Fruit fly (Drosophila melanogaster) whole organism, embryonic: ENCODE results near the gene LPCAT.

ENCODE experiments used
- Asciz ChIP-seq: fragments of 200-800 bp; sonication (Bioruptor generic); optimal IDR thresholded peaks from 2 replicates; lab custom pipeline; 2017; ENCODE audit warnings: missing biosample characterization, mild to moderate bottlenecking, missing genetic modification characterization, missing genetic modification reagents
- BEAF-32 ChIP-seq: fragments of 200-800 bp; sonication (Bioruptor generic); optimal IDR thresholded peaks from 3 replicates; lab custom pipeline; 2017; ENCODE audit warnings: missing biosample characterization, missing genetic modification characterization, mild to moderate bottlenecking, moderate library complexity, missing genetic modification reagents
- CG10462 ChIP-seq: fragments of 200-800 bp; sonication (Bioruptor generic); optimal IDR thresholded peaks from 2 replicates; lab custom pipeline; 2016; ENCODE audit warnings: missing biosample characterization, missing genetic modification characterization
- CG11093 ChIP-seq: fragments of 200-800 bp; sonication (Bioruptor generic); IDR thresholded peaks from 3 replicates; pipeline ENCODE4 v1.3.6; 2022; ENCODE audit warnings: missing biosample characterization, missing genetic modification characterization
- CG11398 ChIP-seq: fragments of 200-800 bp; sonication (Bioruptor generic); optimal IDR thresholded peaks from 2 replicates; lab custom pipeline; 2016; ENCODE audit warnings: missing biosample characterization, missing genetic modification characterization
- CG11504 ChIP-seq: fragments of 200-800 bp; sonication (Bioruptor generic); optimal IDR thresholded peaks from 3 replicates; lab custom pipeline; 2019; ENCODE audit warnings: missing biosample characterization, mild to moderate bottlenecking, missing genetic modification characterization, moderate library complexity
- CG11695 ChIP-seq: fragments of 200-800 bp; sonication (Bioruptor generic); IDR thresholded peaks from 3 replicates; pipeline ENCODE4 v1.3.6; 2022; ENCODE audit warnings: missing biosample characterization, missing genetic modification characterization
- CG12299 ChIP-seq: fragments of 200-800 bp; sonication (Bioruptor generic); optimal IDR thresholded peaks from 2 replicates; lab custom pipeline; 2018; ENCODE audit warnings: missing biosample characterization, mild to moderate bottlenecking, missing genetic modification characterization
- CG13287 ChIP-seq: fragments of 200-800 bp; sonication (Bioruptor generic); IDR thresholded peaks from 2 replicates; pipeline ENCODE4 v1.3.6; 2022; ENCODE audit warnings: missing biosample characterization, missing genetic modification characterization; ENCODE audit not compliant: partially characterized antibody
- CG14965 ChIP-seq: fragments of 200-800 bp; sonication (Bioruptor generic); optimal IDR thresholded peaks from 2 replicates; lab custom pipeline; 2016; ENCODE audit warnings: missing biosample characterization, missing genetic modification characterization, borderline replicate concordance
- CG16779 ChIP-seq: fragments of 200-800 bp; sonication (Bioruptor generic); IDR thresholded peaks from 2 replicates; pipeline ENCODE4 v1.3.6; 2022; ENCODE audit warnings: missing biosample characterization, missing genetic modification characterization
- CG16863 ChIP-seq: fragments of 200-800 bp; sonication (Bioruptor generic); optimal IDR thresholded peaks from 3 replicates; lab custom pipeline; 2016; ENCODE audit warnings: missing biosample characterization, missing genetic modification characterization
- CG17359 ChIP-seq: fragments of 200-800 bp; sonication (Bioruptor generic); optimal IDR thresholded peaks from 3 replicates; lab custom pipeline; 2018; ENCODE audit warnings: missing biosample characterization, mild to moderate bottlenecking, missing genetic modification characterization, moderate library complexity
- CG17612 ChIP-seq: fragments of 200-800 bp; sonication (Bioruptor generic); IDR thresholded peaks from 2 replicates; pipeline ENCODE4 v1.3.6; 2022; ENCODE audit warnings: missing biosample characterization, missing genetic modification characterization
- CG17802 ChIP-seq: fragments of 200-800 bp; sonication (Bioruptor generic); optimal IDR thresholded peaks from 2 replicates; lab custom pipeline; 2018; ENCODE audit warnings: missing biosample characterization, mild to moderate bottlenecking, missing genetic modification characterization, moderate library complexity
- CG1832 ChIP-seq: fragments of 200-800 bp; sonication (Bioruptor generic); optimal IDR thresholded peaks from 2 replicates; lab custom pipeline; 2017; ENCODE audit warnings: missing biosample characterization, mild to moderate bottlenecking, missing genetic modification characterization, inconsistent platforms
- CG2889 ChIP-seq: fragments of 200-800 bp; sonication (Bioruptor generic); IDR thresholded peaks from 3 replicates; pipeline ENCODE4 v1.3.6; 2022; ENCODE audit warnings: missing biosample characterization, missing genetic modification characterization
- CG30020 ChIP-seq: fragments of 200-800 bp; optimal IDR thresholded peaks from 2 replicates; lab custom pipeline; 2019; ENCODE audit warnings: missing biosample characterization, mild to moderate bottlenecking, missing genetic modification characterization, moderate library complexity
- CG6765 ChIP-seq: fragments of 200-800 bp; sonication (Bioruptor generic); optimal IDR thresholded peaks from 3 replicates; lab custom pipeline; 2017; ENCODE audit warnings: missing biosample characterization, mild to moderate bottlenecking, missing genetic modification characterization
- CG7357 ChIP-seq: fragments of 200-800 bp; sonication (Bioruptor generic); IDR thresholded peaks from 3 replicates; pipeline ENCODE4 v1.3.6; 2022; ENCODE audit warnings: missing biosample characterization, missing genetic modification characterization
- CG8359 ChIP-seq: fragments of 200-800 bp; sonication (Bioruptor generic); optimal IDR thresholded peaks from 2 replicates; lab custom pipeline; 2017; ENCODE audit warnings: missing biosample characterization, mild to moderate bottlenecking, missing genetic modification characterization, borderline replicate concordance
- Chrac-16 ChIP-seq: fragments of 200-800 bp; sonication (Bioruptor generic); optimal IDR thresholded peaks from 3 replicates; lab custom pipeline; 2016; ENCODE audit warnings: missing biosample characterization, missing genetic modification characterization
- Drgx ChIP-seq: fragments of 200-800 bp; sonication (Bioruptor generic); IDR thresholded peaks from 2 replicates; pipeline ENCODE4 v1.3.6; 2022; ENCODE audit warnings: missing biosample characterization, missing genetic modification characterization
- ERR ChIP-seq: fragments of 200-800 bp; sonication (Bioruptor generic); optimal IDR thresholded peaks from 2 replicates; lab custom pipeline; 2016; ENCODE audit warnings: missing biosample characterization, missing genetic modification characterization
- Hmx ChIP-seq: fragments of 200-800 bp; sonication (Bioruptor generic); optimal IDR thresholded peaks from 2 replicates; lab custom pipeline; 2016; ENCODE audit warnings: missing biosample characterization, missing genetic modification characterization
- Lpt ChIP-seq: fragments of >200 bp; optimal IDR thresholded peaks from 2 replicates; lab custom pipeline; 2018; ENCODE audit warnings: missing biosample characterization, missing genetic modification characterization
- Max ChIP-seq: fragments of 200-800 bp; sonication (Bioruptor generic); optimal IDR thresholded peaks from 2 replicates; lab custom pipeline; 2016; ENCODE audit warnings: missing biosample characterization, mild to moderate bottlenecking, missing genetic modification characterization
- NK7.1 ChIP-seq: fragments of 200-800 bp; sonication (Bioruptor generic); optimal IDR thresholded peaks from 3 replicates; lab custom pipeline; 2016; ENCODE audit warnings: missing biosample characterization, missing genetic modification characterization
- Nf-YA ChIP-seq: fragments of 200-800 bp; sonication (Bioruptor generic); IDR thresholded peaks from 2 replicates; pipeline ENCODE4 v1.3.6; 2022; ENCODE audit warnings: missing biosample characterization, missing genetic modification characterization
- Poxn ChIP-seq: fragments of 200-800 bp; sonication (Bioruptor generic); IDR thresholded peaks from 2 replicates; pipeline ENCODE4 v1.3.6; 2022; ENCODE audit warnings: missing biosample characterization, missing genetic modification characterization
- Vsx1 ChIP-seq: fragments of 200-800 bp; sonication (Bioruptor generic); optimal IDR thresholded peaks from 2 replicates; lab custom pipeline; 2017; ENCODE audit warnings: missing biosample characterization, mild to moderate bottlenecking, missing genetic modification characterization, missing genetic modification reagents
- ash1 ChIP-seq: fragments of 200-800 bp; sonication (Bioruptor generic); optimal IDR thresholded peaks from 2 replicates; lab custom pipeline; 2018; ENCODE audit warnings: missing biosample characterization, mild to moderate bottlenecking, missing genetic modification characterization
- cad ChIP-seq: fragments of >200 bp; optimal IDR thresholded peaks from 2 replicates; lab custom pipeline; 2017; ENCODE audit warnings: missing biosample characterization, missing genetic modification characterization
- chinmo ChIP-seq: fragments of 200-800 bp; sonication (Bioruptor generic); IDR thresholded peaks from 4 replicates; pipeline ENCODE4 v1.3.6; 2022; ENCODE audit warnings: missing biosample characterization, missing genetic modification characterization; ENCODE audit not compliant: partially characterized antibody
- croc ChIP-seq: fragments of 200-800 bp; sonication (Bioruptor generic); conservative IDR thresholded peaks from 3 replicates; pipeline ENCODE4 v1.3.6; 2022; ENCODE audit warnings: missing biosample characterization, missing genetic modification characterization
- da ChIP-seq: fragments of 200-800 bp; sonication (Bioruptor generic); optimal IDR thresholded peaks from 2 replicates; lab custom pipeline; 2016; ENCODE audit warnings: missing biosample characterization, missing genetic modification characterization
- danr ChIP-seq: fragments of 200-800 bp; sonication (Bioruptor generic); IDR thresholded peaks from 2 replicates; pipeline ENCODE4 v1.3.6; 2022; ENCODE audit warnings: missing biosample characterization, missing genetic modification characterization
- dmrt11E ChIP-seq: fragments of 200-800 bp; sonication (Bioruptor generic); optimal IDR thresholded peaks from 3 replicates; lab custom pipeline; 2018; ENCODE audit warnings: missing biosample characterization, mild to moderate bottlenecking, missing genetic modification characterization, moderate library complexity
- dysf ChIP-seq: fragments of 200-800 bp; sonication (Bioruptor generic); IDR thresholded peaks from 3 replicates; pipeline ENCODE4 v1.3.6; 2022; ENCODE audit warnings: missing biosample characterization, missing genetic modification characterization
- fd96Cb ChIP-seq: fragments of 200-800 bp; sonication (Bioruptor generic); optimal IDR thresholded peaks from 2 replicates; lab custom pipeline; 2018; ENCODE audit warnings: missing biosample characterization, mild to moderate bottlenecking, missing genetic modification characterization, moderate library complexity
- fru ChIP-seq: fragments of >200 bp; optimal IDR thresholded peaks from 2 replicates; lab custom pipeline; 2017
- grau ChIP-seq: fragments of 200-800 bp; optimal IDR thresholded peaks from 3 replicates; lab custom pipeline; 2019; ENCODE audit warnings: missing biosample characterization, mild to moderate bottlenecking, missing genetic modification characterization, moderate library complexity
- hbn ChIP-seq: fragments of 200-800 bp; sonication (Bioruptor generic); IDR thresholded peaks from 2 replicates; pipeline ENCODE4 v1.3.6; 2022; ENCODE audit warnings: missing biosample characterization, missing genetic modification characterization; ENCODE audit not compliant: partially characterized antibody
- luna ChIP-seq: fragments of 200-800 bp; sonication (Bioruptor generic); optimal IDR thresholded peaks from 2 replicates; lab custom pipeline; 2016; ENCODE audit warnings: missing biosample characterization, missing genetic modification characterization
- nom ChIP-seq: fragments of 200-800 bp; sonication (Bioruptor generic); optimal IDR thresholded peaks from 2 replicates; lab custom pipeline; 2017; ENCODE audit warnings: missing biosample characterization, missing genetic modification characterization, mild to moderate bottlenecking, moderate library complexity, missing genetic modification reagents
- rib ChIP-seq: fragments of 200-800 bp; sonication (Bioruptor generic); IDR thresholded peaks from 2 replicates; pipeline ENCODE4 v1.3.6; 2022; ENCODE audit warnings: missing biosample characterization, missing genetic modification characterization
- row ChIP-seq: fragments of 200-800 bp; sonication (Bioruptor generic); IDR thresholded peaks from 3 replicates; pipeline ENCODE4 v1.3.6; 2022; ENCODE audit warnings: missing biosample characterization, missing genetic modification characterization
- slou ChIP-seq: fragments of 200-800 bp; sonication (Bioruptor generic); optimal IDR thresholded peaks from 3 replicates; lab custom pipeline; 2016; ENCODE audit warnings: missing biosample characterization, missing genetic modification characterization
- zen ChIP-seq: fragments of 200-800 bp; sonication (Bioruptor generic); optimal IDR thresholded peaks from 3 replicates; lab custom pipeline; 2018; ENCODE audit warnings: missing biosample characterization, mild to moderate bottlenecking, missing genetic modification characterization, moderate library complexity
- zf30C ChIP-seq: fragments of 200-800 bp; sonication (Bioruptor generic); optimal IDR thresholded peaks from 3 replicates; lab custom pipeline; 2018; ENCODE audit warnings: missing biosample characterization, mild to moderate bottlenecking, missing genetic modification characterization

The LPCAT gene

dm6 chrX:9585359-9586002 lies 5.7 kb upstream of the LPCAT start, which contains the start of gene Hex-A (continued):
- peak; percentile 4 for TF ChIP-seq zf30C
- peak; percentile 80; the same call in 2 of the 4 replicates for TF ChIP-seq chinmo
- peak; percentile 84 for TF ChIP-seq danr
- TF ChIP-seq croc (GFP tag; lab: Robert Waterston, UW) = peak; percentile 80
- TF ChIP-seq CG12299 (tag; lab: Kevin White, UChicago) = peak; percentile 98
- peak; percentile 90 for TF ChIP-seq zen
- peak; percentile 84 for TF ChIP-seq CG30020
- TF ChIP-seq grau (tag; lab: Kevin White, UChicago) = peak; percentile 98
- TF ChIP-seq CG11504 (tag; lab: Kevin White, UChicago) = peak; percentile 97
- TF ChIP-seq CG14965 = peak; percentile 50
- no peak for TF ChIP-seq hbn (GFP tag; lab: Robert Waterston, UW)
- TF ChIP-seq Chrac-16 (GFP tag; lab: Kevin White, UChicago) = peak; percentile 79
- TF ChIP-seq Asciz (GFP tag; lab: Kevin White, UChicago) = peak; percentile 97
- peak; percentile 80 for TF ChIP-seq da
- TF ChIP-seq BEAF-32 (GFP tag; lab: Kevin White, UChicago) = peak; percentile 27
- peak; percentile 88 for TF ChIP-seq Drgx
- TF ChIP-seq CG16863 (GFP tag; lab: Kevin White, UChicago) = peak; percentile 86
- TF ChIP-seq CG6765 (GFP tag; lab: Kevin White, UChicago) = peak; percentile 98
- peak; percentile 87 for TF ChIP-seq CG2889 (GFP tag; lab: Robert Waterston, UW)
- TF ChIP-seq cad = no peak
- peak; percentile 86 for TF ChIP-seq CG11398 (GFP tag; lab: Kevin White, UChicago)
- TF ChIP-seq CG8359 (GFP tag; lab: Kevin White, UChicago) = peak; percentile 87
- peak; percentile 95 for TF ChIP-seq Max
- TF ChIP-seq CG1832 (GFP tag; lab: Kevin White, UChicago) = peak; percentile 39
- TF ChIP-seq nom = peak; percentile 95
- peak; percentile 55 for TF ChIP-seq CG13287 (GFP tag; lab: Robert Waterston, UW)
- TF ChIP-seq Hmx = peak; percentile 91
- TF ChIP-seq CG10462 = peak; percentile 89
- no peak for TF ChIP-seq Lpt (GFP tag; lab: Kevin White, UChicago)
- peak; percentile 96 for TF ChIP-seq CG17359 (tag; lab: Kevin White, UChicago)
- peak; percentile 78 for TF ChIP-seq slou (GFP tag; lab: Kevin White, UChicago)
- peak; percentile 93 for TF ChIP-seq NK7.1 (GFP tag; lab: Kevin White, UChicago)
- peak; percentile 95 for TF ChIP-seq rib
- peak; percentile 64 for TF ChIP-seq CG11093 (GFP tag; lab: Robert Waterston, UW)
- TF ChIP-seq ash1 (GFP tag; lab: Kevin White, UChicago) = peak; percentile 64
- peak; percentile 96 for TF ChIP-seq CG11695 (GFP tag; lab: Robert Waterston, UW)
- TF ChIP-seq row = peak; percentile 93
- TF ChIP-seq CG17612 (GFP tag; lab: Robert Waterston, UW) = peak; percentile 76
- peak; percentile 59 for TF ChIP-seq Poxn (GFP tag; lab: Robert Waterston, UW)
- peak; percentile 99 for TF ChIP-seq ERR (GFP tag; lab: Kevin White, UChicago)
- peak; percentile 96 for TF ChIP-seq dysf (GFP tag; lab: Robert Waterston, UW)
- TF ChIP-seq CG7357 (GFP tag; lab: Robert Waterston, UW) = peak; percentile 85
- peak; percentile 92 for TF ChIP-seq Vsx1 (GFP tag; lab: Kevin White, UChicago)
- TF ChIP-seq CG16779 (GFP tag; lab: Robert Waterston, UW) = peak; percentile 69
- TF ChIP-seq CG17802 (tag; lab: Kevin White, UChicago) = peak; percentile 77
- TF ChIP-seq fru (lab: Kevin White, UChicago) = no peak
- peak; percentile 94 for TF ChIP-seq fd96Cb
- TF ChIP-seq Nf-YA (GFP tag; lab: Robert Waterston, UW) = peak; percentile 77
- peak; percentile 93 for TF ChIP-seq dmrt11E
- peak; percentile 82 for TF ChIP-seq luna (GFP tag; lab: Kevin White, UChicago)
